Fruit fly (Drosophila melanogaster): ENCODE results near the gene La.

La gene

dm6 chr2L:20337800-20338199 is 12.0 kb downstream of the La start:
- peak; percentile 9 for TF ChIP-seq lab (GFP tag; optimal IDR thresholded peaks at IDR 0.05)
- TF ChIP-seq exex (tag; optimal IDR thresholded peaks at IDR 0.05), result peak; percentile 25
- TF ChIP-seq org-1 (GFP tag; optimal IDR thresholded peaks at IDR 0.05), result no peak
- peak; percentile 19 for TF ChIP-seq mirr (GFP tag; optimal IDR thresholded peaks at IDR 0.05)
- TF ChIP-seq sug (tag; optimal IDR thresholded peaks at IDR 0.05), result peak; percentile 27

- TF ChIP-seq CG15601 (tag; optimal IDR thresholded peaks at IDR 0.05) (peak; percentile 21), Sox102F (GFP tag; optimal IDR thresholded peaks at IDR 0.05) (peak; percentile 52), esg (GFP tag; conservative IDR thresholded peaks at IDR 0.05) (0 out of 2 replicates have a peak, but pooled peaks have one; percentile 9), CG15514 (GFP tag; optimal IDR thresholded peaks at IDR 0.05) (no peak), Six4 (GFP tag; optimal IDR thresholded peaks at IDR 0.05) (no peak), ATbp (GFP tag; optimal IDR thresholded peaks at IDR 0.05) (peak; percentile 19), Oli (tag; optimal IDR thresholded peaks at IDR 0.05) (peak; percentile 37), CG15269 (tag; optimal IDR thresholded peaks at IDR 0.05) (peak; percentile 43), CG11504 (tag; optimal IDR thresholded peaks at IDR 0.05) (peak; percentile 14), C15 (GFP tag; IDR thresholded peaks at IDR 0.05) (no peak), Xbp1 (GFP tag; optimal IDR thresholded peaks at IDR 0.05) (peak; percentile 35), CG8924 (tag; optimal IDR thresholded peaks at IDR 0.05) (no peak), nmo (GFP tag; optimal IDR thresholded peaks at IDR 0.05) (peak; percentile 13), CG2712 (tag; optimal IDR thresholded peaks at IDR 0.05) (peak; percentile 36), CG30403 (GFP tag; optimal IDR thresholded peaks at IDR 0.05) (peak; percentile 14), CG8388 (GFP tag; optimal IDR thresholded peaks at IDR 0.05) (peak; percentile 30), lola (GFP tag; optimal IDR thresholded peaks at IDR 0.05) (peak in 1 of 3 experiments; percentile 0), CG12391 (tag; optimal IDR thresholded peaks at IDR 0.05) (peak; percentile 31), ci (GFP tag; IDR thresholded peaks at IDR 0.05) (0 out of 3 replicates have a peak, but pooled peaks have one; percentile 38), Bteb2 (GFP tag; optimal IDR thresholded peaks at IDR 0.05) (no peak), tll (GFP tag; optimal IDR thresholded peaks at IDR 0.05) (no peak), CG13424 (tag; optimal IDR thresholded peaks at IDR 0.05) (peak; percentile 30), Ptx1 (GFP tag; IDR thresholded peaks at IDR 0.05) (0 out of 2 replicates have a peak, but pooled peaks have one; percentile 31), CG5245 (GFP tag; optimal IDR thresholded peaks at IDR 0.05) (no peak), CG10366 (GFP tag; IDR thresholded peaks at IDR 0.05) (peak; percentile 28; the same call in 1 of the 2 replicates), hbn (GFP tag; IDR thresholded peaks at IDR 0.05; ENCODE audit: partially characterized antibody) (no peak), seq (GFP tag; IDR thresholded peaks at IDR 0.05) (0 out of 2 replicates have a peak, but pooled peaks have one; percentile 34), Blimp-1 (GFP tag; optimal IDR thresholded peaks at IDR 0.05) (peak; percentile 50), CG31441 (GFP tag; IDR thresholded peaks at IDR 0.05) (0 out of 2 replicates have a peak, but pooled peaks have one; percentile 13), Eip74EF (GFP tag; optimal IDR thresholded peaks at IDR 0.05) (no peak), sc (optimal IDR thresholded peaks at IDR 0.05) (no peak), sc (GFP tag; optimal IDR thresholded peaks at IDR 0.05) (peak; percentile 20), Dbx (GFP tag; IDR thresholded peaks at IDR 0.05) (no peak), CG4730 (GFP tag; IDR thresholded peaks at IDR 0.05) (no peak), az2 (GFP tag; optimal IDR thresholded peaks at IDR 0.05) (peak; percentile 30), dpn (GFP tag; optimal IDR thresholded peaks at IDR 0.05) (peak in 1 of 2 experiments; percentile 19), Drgx (GFP tag; IDR thresholded peaks at IDR 0.05) (peak; percentile 85), Lpt (GFP tag; optimal IDR thresholded peaks at IDR 0.05) (no peak), so (GFP tag; IDR thresholded peaks at IDR 0.05) (no peak), dimm (GFP tag; IDR thresholded peaks at IDR 0.05) (peak; percentile 42; the same call in 1 of the 2 replicates), CG18764 (GFP tag; optimal IDR thresholded peaks at IDR 0.05) (no peak), CG1529 (GFP tag; optimal IDR thresholded peaks at IDR 0.05) (peak; percentile 0), cad (GFP tag; optimal IDR thresholded peaks at IDR 0.05) (no peak)
Measured at dm6 chr2L:20334918-20335317, 14.9 kb downstream of the La start.

All from whole organism, embryonic.